Worm (Caenorhabditis elegans) whole organism, dauer: ENCODE measurements around the gene puf-8.

ENCODE experiments used
- unc-62 ChIP-seq: sonication (generic microtip); optimal IDR thresholded peaks from 2 replicates; lab custom pipeline; 2017; ENCODE audit warnings: missing biosample characterization, missing genetic modification reagents, missing genetic modification characterization

puf-8 gene

DNA sequence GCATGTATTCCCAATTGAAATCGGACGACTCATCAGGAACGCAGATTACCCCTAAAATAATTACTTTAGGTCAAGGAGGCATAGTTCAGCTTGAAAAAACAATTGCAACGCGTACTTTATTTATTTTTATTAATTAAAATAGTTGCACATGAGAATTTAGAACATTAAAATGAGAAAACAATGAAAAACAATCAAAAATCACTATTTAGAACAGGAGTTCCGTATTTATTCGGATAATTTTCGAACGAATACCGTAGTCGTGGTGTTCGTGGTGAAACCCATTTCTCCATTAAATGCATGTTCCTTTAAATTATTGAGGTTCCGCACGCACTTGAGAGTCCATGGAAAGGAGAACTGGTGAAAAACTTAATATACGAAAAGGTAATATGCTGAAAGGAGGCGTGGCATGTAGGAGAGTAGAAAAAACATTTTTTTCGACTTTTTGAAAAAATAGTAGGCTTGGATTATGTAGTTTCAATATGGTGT is at the start of gene puf-8:
TSS of gene puf-8 (minus strand) at position 51 of the 486 bp plus-strand sequence.
- no peak for TF ChIP-seq unc-62 (GFP tag; lab: Kevin White, UChicago)

- no peak for TF ChIP-seq unc-62 (GFP tag; lab: Kevin White, UChicago)
These were observed 47.8 kb upstream of the puf-8 start for ce11 chrII:7345858-7346257.

DNA sequence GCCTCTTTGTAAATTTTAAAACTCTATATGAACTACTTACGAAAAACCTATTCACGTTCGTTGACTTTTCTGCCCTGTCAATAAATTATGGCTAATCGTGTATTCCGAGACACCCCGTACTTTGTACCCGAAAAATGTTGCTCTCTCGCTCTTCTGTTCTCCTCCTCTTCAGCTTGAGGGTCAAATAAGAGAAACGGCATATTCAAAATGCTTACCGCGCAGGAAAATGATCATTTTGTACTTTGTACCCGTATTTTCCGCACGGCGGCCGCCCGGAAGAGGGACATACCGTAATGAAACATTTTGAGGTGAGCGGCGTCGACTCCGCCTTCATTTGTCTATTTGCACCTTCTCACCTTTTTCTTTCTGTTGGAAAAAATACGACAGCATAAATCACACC is 45.6 kb upstream of the puf-8 start:
- TF ChIP-seq unc-62 (GFP tag; lab: Kevin White, UChicago): no peak

DNA sequence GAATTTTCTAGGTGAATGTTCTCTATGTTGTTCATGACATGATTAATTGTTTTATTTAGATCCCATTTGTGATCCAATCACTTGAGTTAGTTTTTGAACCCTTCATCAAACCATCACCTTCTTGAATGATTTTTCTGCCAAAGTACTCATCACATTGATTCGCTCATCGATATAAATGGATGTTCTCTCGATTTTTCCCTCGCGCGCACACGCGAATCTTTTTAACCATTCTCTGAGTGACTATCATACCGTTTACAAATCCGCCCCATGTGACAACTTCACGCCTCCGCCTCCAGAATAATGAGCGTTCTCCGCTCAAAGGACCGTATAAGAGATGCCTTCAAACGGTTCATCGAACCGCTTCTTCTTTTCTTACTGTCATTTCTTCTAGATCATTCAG is 44.8 kb upstream of the puf-8 start:
- no peak for TF ChIP-seq unc-62 (GFP tag; lab: Kevin White, UChicago)

DNA sequence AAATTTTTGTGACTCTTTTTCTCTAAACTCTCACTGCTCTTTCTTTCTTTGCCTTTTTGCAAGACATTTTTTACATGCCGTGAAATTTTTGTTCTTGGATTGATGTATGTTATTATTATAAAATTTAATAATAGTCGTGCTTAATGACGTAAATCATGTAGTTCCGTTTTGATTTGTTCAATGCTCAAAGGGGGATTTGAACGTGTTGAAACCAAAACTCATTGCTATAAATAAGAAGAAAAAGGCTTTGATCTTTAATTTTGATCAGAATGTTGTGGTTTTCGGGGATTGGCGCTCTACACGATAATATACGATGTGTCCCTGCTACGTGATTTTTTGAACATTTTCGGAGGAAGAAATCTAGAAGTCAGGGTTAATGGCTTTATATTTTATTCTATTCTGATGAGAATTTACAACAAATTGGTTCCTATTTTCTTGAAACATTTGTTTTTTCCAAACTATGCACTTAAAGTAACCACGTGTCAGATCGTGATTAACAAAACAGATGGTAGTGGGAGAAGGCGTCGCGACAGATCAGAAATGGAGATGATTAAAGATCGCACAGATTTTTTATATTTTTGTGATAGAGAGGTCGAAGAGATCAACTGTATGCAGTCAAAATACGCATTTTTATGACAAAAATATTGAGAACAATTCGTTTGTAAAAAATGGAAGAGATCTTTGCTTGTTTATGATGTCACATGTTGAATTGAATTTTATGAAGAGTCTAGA is 43.7 kb upstream of the puf-8 start:
- TF ChIP-seq unc-62 (GFP tag; lab: Kevin White, UChicago): no peak

DNA sequence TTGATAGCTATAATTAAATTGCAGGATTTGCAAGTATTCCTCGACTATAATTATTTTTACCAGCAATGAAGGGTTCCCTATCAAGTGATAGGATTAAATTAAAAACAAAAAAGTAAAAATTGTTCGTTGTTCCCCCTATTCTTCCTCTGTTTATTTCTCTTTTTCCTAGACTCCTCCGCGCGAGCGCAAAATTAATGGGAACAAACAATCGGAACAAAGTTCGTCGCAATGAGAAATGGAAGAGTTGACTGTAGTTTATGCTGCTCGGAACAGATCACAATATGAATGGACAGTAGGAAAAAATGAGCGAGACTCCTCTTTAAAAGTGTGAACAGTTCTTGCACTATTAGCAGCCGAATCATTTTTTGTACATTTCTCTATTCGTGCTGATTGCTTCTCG is 42.7 kb upstream of the puf-8 start:
- TF ChIP-seq unc-62 (GFP tag; lab: Kevin White, UChicago): no peak

DNA sequence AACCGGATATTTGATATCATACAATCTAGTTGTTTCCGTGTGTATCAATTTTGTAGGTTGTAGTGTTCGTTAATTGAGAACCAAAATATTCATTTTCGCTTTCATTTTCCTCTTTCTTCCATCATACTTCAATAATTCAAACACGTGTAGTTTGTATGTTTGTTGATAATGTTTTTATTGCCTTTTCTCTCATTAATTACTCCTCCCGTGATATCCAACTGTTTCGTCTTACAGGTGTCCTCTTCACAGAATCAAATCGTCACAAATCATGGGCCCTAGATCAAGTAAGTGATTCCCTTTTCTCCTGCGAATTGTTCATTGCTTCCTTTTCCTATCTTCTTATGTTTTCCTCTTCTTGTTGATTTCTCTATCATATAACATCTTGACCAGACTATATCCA is 40.9 kb upstream of the puf-8 start, which contains the start of gene nhr-21:
TSS of gene nhr-21 (plus strand) at position 235 of the 400 bp plus-strand sequence.
- TF ChIP-seq unc-62 (GFP tag; lab: Kevin White, UChicago): no peak

DNA sequence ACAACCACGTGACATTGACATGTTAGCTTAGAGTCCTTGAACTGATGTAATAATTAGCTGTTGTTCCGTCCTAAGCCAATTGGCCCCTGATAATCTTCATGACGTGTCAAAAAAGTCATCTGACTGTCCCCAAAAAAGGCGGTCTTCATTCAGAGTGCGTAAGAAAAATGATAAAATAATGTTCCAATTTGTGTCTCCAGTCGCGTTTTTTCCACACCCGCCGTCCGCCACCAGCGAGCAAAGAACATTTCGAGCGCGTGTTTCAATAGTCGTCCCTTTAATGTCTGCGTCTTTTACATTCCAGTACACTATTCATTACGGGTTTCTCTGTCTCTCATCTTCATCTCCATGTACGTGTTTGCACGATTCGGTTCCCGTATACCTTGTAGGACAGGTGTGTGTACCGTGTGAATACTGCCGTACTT is 39.4 kb upstream of the puf-8 start:
- no peak for TF ChIP-seq unc-62 (GFP tag; lab: Kevin White, UChicago)

ce11 chrII:7331224-7331623 is 33.2 kb upstream of the puf-8 start, which contains the start of gene npax-1:
Gene npax-1 (minus strand): TSS chrII:7331324.
- TF ChIP-seq unc-62 (GFP tag; lab: Kevin White, UChicago): no peak

ce11 chrII:7326997-7327396 is 28.9 kb upstream of the puf-8 start:
- no peak for TF ChIP-seq unc-62 (GFP tag; lab: Kevin White, UChicago)

- TF ChIP-seq unc-62 (GFP tag; lab: Kevin White, UChicago): no peak
These were observed 28.2 kb upstream of the puf-8 start for ce11 chrII:7326199-7326598.

ce11 chrII:7325063-7325480 is 27.0 kb upstream of the puf-8 start:
- TF ChIP-seq unc-62 (GFP tag; lab: Kevin White, UChicago): no peak

DNA sequence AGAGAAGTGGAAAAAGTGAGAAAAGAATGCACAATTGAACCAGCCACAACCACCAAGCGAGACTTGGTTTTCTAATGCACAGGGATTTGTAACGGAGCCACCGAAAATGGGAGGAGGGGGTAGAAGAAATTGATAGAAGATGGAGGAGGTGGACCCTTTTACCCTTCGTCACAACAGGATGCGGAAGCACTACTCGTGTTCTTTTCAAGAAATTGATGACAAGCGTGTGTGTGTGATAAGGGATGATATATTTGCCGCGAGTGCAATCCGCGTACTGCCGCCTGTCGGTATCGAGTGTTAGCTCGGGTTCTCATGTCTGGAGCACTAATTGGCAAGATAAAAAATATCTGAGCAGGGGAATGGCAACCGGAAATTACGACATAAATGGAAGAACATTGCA is 25.9 kb upstream of the puf-8 start, which contains the start of gene F21D12.3:
TSS of gene F21D12.3 (minus strand) at position 101 of the 400 bp plus-strand sequence.
- TF ChIP-seq unc-62 (GFP tag; lab: Kevin White, UChicago): no peak

DNA sequence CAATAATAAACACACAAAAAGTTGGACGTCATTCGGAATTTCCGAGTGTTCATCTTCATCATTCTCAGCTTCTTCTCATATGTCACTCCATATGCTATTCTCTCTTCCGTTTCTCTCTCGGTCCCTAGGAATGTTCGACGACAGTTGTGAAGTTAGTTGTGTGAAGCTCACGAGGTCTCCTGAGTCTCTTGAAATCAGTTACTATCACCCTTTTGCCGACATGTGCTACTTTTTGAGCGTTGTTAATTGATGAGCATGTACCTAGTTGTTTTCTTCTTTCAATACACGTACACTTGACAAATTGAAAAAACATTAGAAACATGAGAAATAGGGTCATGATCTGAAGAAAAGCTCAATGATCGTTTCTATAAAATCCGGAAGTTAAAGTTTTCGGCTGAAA is 25.3 kb upstream of the puf-8 start:
- no peak for TF ChIP-seq unc-62 (GFP tag; lab: Kevin White, UChicago)

DNA sequence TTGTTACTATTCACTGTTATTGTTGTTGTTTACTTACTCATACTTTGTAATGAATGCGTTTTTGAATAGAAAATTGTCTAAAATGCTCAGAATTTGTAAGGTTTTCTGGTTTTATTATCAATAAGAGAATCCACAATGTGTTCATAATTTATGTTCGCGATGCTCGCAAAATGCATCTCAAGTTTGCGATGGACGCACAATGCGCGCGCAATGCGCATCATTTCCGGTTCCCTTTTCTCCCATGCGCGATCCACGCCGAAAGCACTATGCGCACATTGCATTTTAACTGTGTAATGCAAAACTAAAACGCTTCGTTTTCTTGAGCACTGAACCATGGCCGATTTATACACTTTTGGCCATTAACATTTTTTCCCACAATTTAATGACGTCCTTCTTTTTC is 21.4 kb upstream of the puf-8 start:
- TF ChIP-seq unc-62 (GFP tag; lab: Kevin White, UChicago): no peak

- no peak for TF ChIP-seq unc-62 (GFP tag; lab: Kevin White, UChicago)
These were observed 19.4 kb upstream of the puf-8 start, which contains the start of gene F21D12.2 for ce11 chrII:7317468-7317867. Gene F21D12.2 (plus strand): TSS chrII:7317768.

- TF ChIP-seq unc-62 (GFP tag; lab: Kevin White, UChicago): no peak
These were observed 16.0 kb upstream of the puf-8 start, which contains the start of gene F45E12.6 for ce11 chrII:7314083-7314482. Gene F45E12.6 (minus strand): TSS chrII:7314183.
